Fruit fly (Drosophila melanogaster): ENCODE results near the gene Mrp4.

Mrp4 gene

dm6 chr3R:11619709-11620409, 50.8 kb downstream of the Mrp4 start, which contains the start of the genes Jupiter and CG14710 (continued):
- TF ChIP-seq CG8281 (tag; optimal IDR thresholded peaks at IDR 0.05) (no peak), CG13287 (GFP tag; IDR thresholded peaks at IDR 0.05; ENCODE audit: partially characterized antibody) (peak; percentile 57; the same call in 1 of the 2 replicates), insv (GFP tag; optimal IDR thresholded peaks at IDR 0.05) (peak in 1 of 2 experiments; percentile 27), sd (tag; optimal IDR thresholded peaks at IDR 0.05) (peak; percentile 60), CG30020 (tag; optimal IDR thresholded peaks at IDR 0.05) (peak; percentile 71), Asciz (GFP tag; optimal IDR thresholded peaks at IDR 0.05) (no peak), CG12942 (GFP tag; optimal IDR thresholded peaks at IDR 0.05) (peak; percentile 63), CG30403 (GFP tag; optimal IDR thresholded peaks at IDR 0.05) (peak; percentile 83), Sry-δ (GFP tag; optimal IDR thresholded peaks at IDR 0.05) (peak; percentile 70), dan (GFP tag; IDR thresholded peaks at IDR 0.05) (no peak), Elba2 (GFP tag; optimal IDR thresholded peaks at IDR 0.05) (peak; percentile 46), CG4707 (GFP tag; optimal IDR thresholded peaks at IDR 0.05) (no peak), dpn (GFP tag; optimal IDR thresholded peaks at IDR 0.05) (peak; percentile 80 to 83), toy (GFP tag; IDR thresholded peaks at IDR 0.05) (no peak), CrebB (tag; optimal IDR thresholded peaks at IDR 0.05) (peak; percentile 50), mld (GFP tag; IDR thresholded peaks at IDR 0.05; ENCODE audit: partially characterized antibody) (no peak), pnt (GFP tag; optimal IDR thresholded peaks at IDR 0.05) (peak; percentile 87), ro (GFP tag; IDR thresholded peaks at IDR 0.05) (no peak), HLH4C (GFP tag; IDR thresholded peaks at IDR 0.05; ENCODE audit: partially characterized antibody) (no peak), schlank (tag; optimal IDR thresholded peaks at IDR 0.05) (peak; percentile 28), trh (GFP tag; optimal IDR thresholded peaks at IDR 0.05) (peak; percentile 10), CG6813 (GFP tag; optimal IDR thresholded peaks at IDR 0.05) (no peak), CG1647 (GFP tag; optimal IDR thresholded peaks at IDR 0.05) (peak; percentile 33), pb (GFP tag; optimal IDR thresholded peaks at IDR 0.05) (no peak), phol (tag; optimal IDR thresholded peaks at IDR 0.05) (peak; percentile 80), klu (GFP tag; IDR thresholded peaks at IDR 0.05) (peak; percentile 45; the same call in 1 of the 2 replicates), crp (GFP tag; optimal IDR thresholded peaks at IDR 0.05) (peak in 1 of 2 experiments; percentile 45), ash1 (GFP tag; optimal IDR thresholded peaks at IDR 0.05) (no peak), CG4617 (GFP tag; optimal IDR thresholded peaks at IDR 0.05; ENCODE audit: borderline replicate concordance) (peak; percentile 98), CG33557 (GFP tag; optimal IDR thresholded peaks at IDR 0.05) (peak; percentile 27), croc (GFP tag; conservative IDR thresholded peaks at IDR 0.05) (0 out of 3 replicates have a peak, but pooled peaks have one; percentile 42), Pdp1 (GFP tag; optimal IDR thresholded peaks at IDR 0.05) (peak; percentile 78 to 89), caup (GFP tag; optimal IDR thresholded peaks at IDR 0.05; ENCODE audit: severe bottlenecking) (peak; percentile 53), CG11504 (tag; optimal IDR thresholded peaks at IDR 0.05) (peak; percentile 63), scrt (GFP tag; optimal IDR thresholded peaks at IDR 0.05) (no peak), CG18476 (GFP tag; optimal IDR thresholded peaks at IDR 0.05) (no peak), CG7745 (tag; optimal IDR thresholded peaks at IDR 0.05) (peak; percentile 61), CG17328 (GFP tag; IDR thresholded peaks at IDR 0.05) (peak; percentile 66), wor (GFP tag; IDR thresholded peaks at IDR 0.05) (no peak), CG7357 (GFP tag; IDR thresholded peaks at IDR 0.05) (peak; percentile 46; the same call in 1 of the 3 replicates), twi (tag; optimal IDR thresholded peaks at IDR 0.05) (peak; percentile 43), H2.0 (GFP tag; IDR thresholded peaks at IDR 0.05) (0 out of 2 replicates have a peak, but pooled peaks have one; percentile 21), usp (GFP tag; optimal IDR thresholded peaks at IDR 0.05) (no peak), tap (tag; optimal IDR thresholded peaks at IDR 0.05) (peak; percentile 20), lola (GFP tag; optimal IDR thresholded peaks at IDR 0.05) (peak in 1 of 3 experiments; percentile 35), Vsx1 (GFP tag; optimal IDR thresholded peaks at IDR 0.05) (peak; percentile 65), CG1602 (GFP tag; optimal IDR thresholded peaks at IDR 0.05) (peak; percentile 63)
